Worm (Caenorhabditis elegans) whole organism, young adult: Measurements from ENCODE around the gene unc-49.

Experiments
- B0019.2 ChIP-seq: fragments of 200-800 bp; sonication (Bioruptor generic); conservative IDR thresholded peaks from 2 replicates; pipeline ENCODE4 v1.3.6; 2022; ENCODE audit warnings: missing genetic modification reagents, missing genetic modification characterization, missing compliant biosample characterization
- B0261.1 ChIP-seq: sonication (generic microtip); optimal IDR thresholded peaks from 2 replicates; lab custom pipeline; 2016; ENCODE audit warnings: mild to moderate bottlenecking, missing genetic modification characterization, moderate library complexity, missing compliant biosample characterization
- C17E4.6 ChIP-seq: fragments of 200-800 bp; sonication (Bioruptor generic); IDR thresholded peaks from 2 replicates; pipeline ENCODE4 v1.3.6; 2022; ENCODE audit warnings: missing genetic modification reagents, missing genetic modification characterization, missing compliant biosample characterization
- F33H1.4 ChIP-seq: fragments of 200-800 bp; sonication (Bioruptor generic); IDR thresholded peaks from 2 replicates; pipeline ENCODE4 v1.3.6; 2022; ENCODE audit warnings: missing genetic modification reagents, missing genetic modification characterization, missing compliant biosample characterization
- F52B5.7 ChIP-seq: sonication (generic microtip); optimal IDR thresholded peaks from 2 replicates; lab custom pipeline; 2016; ENCODE audit warnings: mild to moderate bottlenecking, missing genetic modification characterization, missing compliant biosample characterization
- T07F8.4 ChIP-seq: sonication (generic microtip); optimal IDR thresholded peaks from 2 replicates; lab custom pipeline; 2016; ENCODE audit warnings: mild to moderate bottlenecking, missing genetic modification characterization, moderate library complexity, missing compliant biosample characterization
- Y53G8AR.9 ChIP-seq: fragments of 200-800 bp; sonication (Bioruptor generic); conservative IDR thresholded peaks from 2 replicates; pipeline ENCODE4 v1.3.6; 2022; ENCODE audit warnings: missing genetic modification reagents, missing genetic modification characterization, missing compliant biosample characterization
- Y67H2A.10 ChIP-seq: fragments of 200-800 bp; sonication (Bioruptor generic); conservative IDR thresholded peaks from 2 replicates; pipeline ENCODE4 v1.3.6; 2022; ENCODE audit warnings: missing genetic modification reagents, missing genetic modification characterization, missing compliant biosample characterization
- akir-1 ChIP-seq: fragments of 200-800 bp; sonication (Bioruptor generic); optimal IDR thresholded peaks from 2 replicates; lab custom pipeline; 2018; ENCODE audit warnings: mild to moderate bottlenecking, missing genetic modification characterization, moderate library complexity, missing compliant biosample characterization
- ama-1 ChIP-seq, 3 experiments: fragments of 150-350 bp in 1 of 3; sonication (generic microtip) in 2 of 3; optimal IDR thresholded peaks; 2 replicates each; lab custom pipeline; 2014 to 2018; ENCODE audit warnings: missing biosample characterization in 2 of 3, missing genetic modification characterization in 2 of 3, missing genetic modification reagents in 2 of 3
- attf-5 ChIP-seq: fragments of 200-800 bp; sonication (Bioruptor generic); optimal IDR thresholded peaks from 2 replicates; lab custom pipeline; 2018; ENCODE audit warnings: mild to moderate bottlenecking, missing genetic modification characterization, missing compliant biosample characterization
- attf-6 ChIP-seq: fragments of 200-800 bp; sonication (Bioruptor generic); IDR thresholded peaks from 2 replicates; pipeline ENCODE4 v1.3.6; 2022; ENCODE audit warnings: missing genetic modification reagents, missing genetic modification characterization, missing compliant biosample characterization
- bed-1 ChIP-seq: fragments of 200-800 bp; sonication (Bioruptor generic); IDR thresholded peaks from 2 replicates; pipeline ENCODE4 v1.3.6; 2022; ENCODE audit warnings: missing genetic modification reagents, missing genetic modification characterization, missing compliant biosample characterization
- ccch-3 ChIP-seq: fragments of 200-800 bp; sonication (Bioruptor generic); optimal IDR thresholded peaks from 2 replicates; lab custom pipeline; 2018; ENCODE audit warnings: mild to moderate bottlenecking, missing genetic modification characterization, missing compliant biosample characterization
- cebp-1 ChIP-seq, 2 experiments: fragments of 200-800 bp in 1 of 2; sonication (Bioruptor generic) in 1 of 2; sonication (generic microtip) in 1 of 2; IDR thresholded peaks in 1 of 2; optimal IDR thresholded peaks in 1 of 2; 2 replicates each; pipeline versions ENCODE4 v1.3.6 to Lab custom; 2017 to 2022; ENCODE audit warnings: missing compliant biosample characterization in 2 of 2, missing genetic modification characterization in 2 of 2, mild to moderate bottlenecking in 1 of 2, missing genetic modification reagents in 1 of 2, moderate library complexity in 1 of 2
- cebp-2 ChIP-seq: fragments of 200-800 bp; sonication (Bioruptor generic); IDR thresholded peaks from 2 replicates; pipeline ENCODE4 v1.3.6; 2022; ENCODE audit warnings: missing genetic modification characterization, missing compliant biosample characterization
- dpl-1 ChIP-seq: fragments of 150-350 bp; optimal IDR thresholded peaks from 2 replicates; lab custom pipeline; 2014; ENCODE audit warnings: missing biosample characterization, missing genetic modification reagents, missing genetic modification characterization
- egl-18 ChIP-seq: fragments of 200-800 bp; sonication (Bioruptor generic); IDR thresholded peaks from 2 replicates; pipeline ENCODE4 v1.3.6; 2022; ENCODE audit warnings: missing genetic modification reagents, missing genetic modification characterization, missing compliant biosample characterization
- ekl-4 ChIP-seq: fragments of 200-800 bp; sonication (Bioruptor generic); IDR thresholded peaks from 2 replicates; pipeline ENCODE4 v1.3.6; 2022; ENCODE audit warnings: missing genetic modification reagents, missing genetic modification characterization, missing compliant biosample characterization
- hmg-1.2 ChIP-seq: fragments of 200-800 bp; sonication (Bioruptor generic); IDR thresholded peaks from 2 replicates; pipeline ENCODE4 v1.3.6; 2022; ENCODE audit warnings: missing genetic modification reagents, missing genetic modification characterization, missing compliant biosample characterization
- hrde-1 ChIP-seq: sonication (generic microtip); optimal IDR thresholded peaks from 2 replicates; lab custom pipeline; 2016; ENCODE audit warnings: missing genetic modification characterization, mild to moderate bottlenecking, missing compliant biosample characterization, moderate library complexity, missing genotype, missing genetic modification reagents, borderline replicate concordance
- hsf-1 ChIP-seq: fragments of 200-800 bp; sonication (Bioruptor generic); IDR thresholded peaks from 2 replicates; pipeline ENCODE4 v1.3.6; 2022; ENCODE audit warnings: missing genetic modification reagents, missing genetic modification characterization, missing compliant biosample characterization
- lag-1 ChIP-seq: fragments of 200-800 bp; sonication (Bioruptor generic); IDR thresholded peaks from 2 replicates; pipeline ENCODE4 v1.3.6; 2022; ENCODE audit warnings: missing genetic modification reagents, missing genetic modification characterization, missing compliant biosample characterization
- let-526 ChIP-seq: fragments of 200-800 bp; sonication (Bioruptor generic); IDR thresholded peaks from 2 replicates; pipeline ENCODE4 v1.3.6; 2022; ENCODE audit warnings: missing genetic modification reagents, missing genetic modification characterization, missing compliant biosample characterization
- lin-26 ChIP-seq: fragments of 200-800 bp; sonication (Bioruptor generic); IDR thresholded peaks from 2 replicates; pipeline ENCODE4 v1.3.6; 2022; ENCODE audit warnings: missing genetic modification reagents, missing genetic modification characterization, missing compliant biosample characterization
- lin-35 ChIP-seq, 3 experiments: fragments of 150-350 bp in 2 of 3; sonication (generic microtip) in 1 of 3; optimal IDR thresholded peaks; 2 replicates each; lab custom pipeline; 2014 to 2018; ENCODE audit warnings: missing biosample characterization in 3 of 3, missing genetic modification characterization in 3 of 3, missing genetic modification reagents in 3 of 3
- lin-54 ChIP-seq: fragments of 200-800 bp; sonication (Bioruptor generic); optimal IDR thresholded peaks from 2 replicates; lab custom pipeline; 2018; ENCODE audit warnings: mild to moderate bottlenecking, missing genetic modification characterization, missing compliant biosample characterization
- lsy-27 ChIP-seq: sonication (generic microtip); optimal IDR thresholded peaks from 2 replicates; lab custom pipeline; 2017; ENCODE audit warnings: missing genetic modification characterization, mild to moderate bottlenecking, missing compliant biosample characterization, antibody characterized with exemption, missing genotype, borderline replicate concordance; ENCODE audit not compliant: insufficient read depth
- nfya-1 ChIP-seq: sonication (generic microtip); optimal IDR thresholded peaks from 2 replicates; lab custom pipeline; 2017; ENCODE audit warnings: antibody characterized with exemption, missing compliant biosample characterization, missing genetic modification characterization, borderline replicate concordance; ENCODE audit not compliant: insufficient read depth
- nfyb-1 ChIP-seq: fragments of 200-800 bp; sonication (Bioruptor generic); IDR thresholded peaks from 2 replicates; pipeline ENCODE4 v1.3.6; 2022; ENCODE audit warnings: missing genetic modification reagents, missing genetic modification characterization, missing compliant biosample characterization
- nhr-179 ChIP-seq: sonication (generic microtip); optimal IDR thresholded peaks from 2 replicates; lab custom pipeline; 2016; ENCODE audit warnings: mild to moderate bottlenecking, missing genetic modification characterization, missing compliant biosample characterization
- pha-4 ChIP-seq: fragments of 150-350 bp; sonication (generic microtip); optimal IDR thresholded peaks from 2 replicates; lab custom pipeline; 2014; ENCODE audit warnings: missing biosample characterization, missing genetic modification reagents, missing genetic modification characterization
- rcor-1 ChIP-seq: fragments of 200-800 bp; sonication (Bioruptor generic); IDR thresholded peaks from 2 replicates; pipeline ENCODE4 v1.3.6; 2022; ENCODE audit warnings: missing genetic modification reagents, missing genetic modification characterization, missing compliant biosample characterization
- repo-1 ChIP-seq: sonication (generic microtip); optimal IDR thresholded peaks from 2 replicates; lab custom pipeline; 2017; ENCODE audit warnings: mild to moderate bottlenecking, missing genetic modification characterization, missing compliant biosample characterization
- sdz-38 ChIP-seq: sonication (generic microtip); optimal IDR thresholded peaks from 2 replicates; lab custom pipeline; 2016; ENCODE audit warnings: missing genotype, missing genetic modification characterization, missing compliant biosample characterization
- sea-2 ChIP-seq: fragments of 200-800 bp; sonication (Bioruptor generic); IDR thresholded peaks from 2 replicates; pipeline ENCODE4 v1.3.6; 2022; ENCODE audit warnings: missing genetic modification characterization, missing compliant biosample characterization
- tbp1 ChIP-seq: fragments of 200-800 bp; sonication (Bioruptor generic); optimal IDR thresholded peaks from 2 replicates; lab custom pipeline; 2018; ENCODE audit warnings: mild to moderate bottlenecking, missing genetic modification characterization, missing compliant biosample characterization
- tbx-9 ChIP-seq: sonication (generic microtip); optimal IDR thresholded peaks from 2 replicates; lab custom pipeline; 2016; ENCODE audit warnings: borderline replicate concordance, missing genetic modification characterization, inconsistent platforms, missing compliant biosample characterization
- unc-130 ChIP-seq: sonication (generic microtip); optimal IDR thresholded peaks from 2 replicates; lab custom pipeline; 2016; ENCODE audit warnings: missing genetic modification reagents, missing genetic modification characterization, missing compliant biosample characterization
- ztf-18 ChIP-seq: sonication (generic microtip); optimal IDR thresholded peaks from 2 replicates; lab custom pipeline; 2016; ENCODE audit warnings: missing genotype, mild to moderate bottlenecking, missing genetic modification characterization, missing compliant biosample characterization
- ztf-25 ChIP-seq: fragments of 200-800 bp; sonication (Bioruptor generic); IDR thresholded peaks from 2 replicates; pipeline ENCODE4 v1.3.6; 2022; ENCODE audit warnings: missing genetic modification reagents, missing genetic modification characterization, missing compliant biosample characterization

Gene unc-49

DNA sequence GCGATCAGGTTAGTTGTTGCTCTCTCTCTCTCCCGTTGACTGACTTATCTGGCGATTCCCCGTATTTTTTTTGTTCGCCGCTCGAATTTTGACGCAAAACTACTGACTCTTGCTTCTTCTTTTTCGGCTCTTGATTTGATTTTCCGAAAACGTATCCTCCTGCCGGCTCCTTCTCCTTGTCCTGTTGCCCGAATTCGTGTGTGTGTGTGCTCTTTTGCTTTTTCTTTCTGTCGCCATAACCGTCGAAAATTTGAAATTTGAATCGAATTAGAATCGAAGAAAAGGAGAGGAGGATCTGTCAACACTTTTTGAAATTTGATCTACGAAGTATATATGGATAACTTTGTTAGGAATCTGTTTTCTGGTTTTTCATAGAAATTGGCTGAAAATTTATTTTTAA, 8.0 kb upstream of the unc-49 start:
- TF ChIP-seq hsf-1: no peak
- no peak for TF ChIP-seq ztf-18 (tag; lab: Kevin White, UChicago)
- no peak for TF ChIP-seq lin-26 (GFP tag; lab: Robert Waterston, UW)
- TF ChIP-seq Y67H2A.10 (GFP tag; lab: Robert Waterston, UW): no peak
- no peak for TF ChIP-seq akir-1
- no peak for TF ChIP-seq let-526 (GFP tag; lab: Robert Waterston, UW)
- TF ChIP-seq ztf-25 (GFP tag; lab: Robert Waterston, UW): no peak
- TF ChIP-seq ccch-3 (GFP tag; lab: Kevin White, UChicago): no peak
- TF ChIP-seq sdz-38 (tag; lab: Kevin White, UChicago): no peak
- no peak for TF ChIP-seq B0019.2 (GFP tag; lab: Robert Waterston, UW)
- TF ChIP-seq lsy-27: no peak
- TF ChIP-seq nhr-179 (tag; lab: Kevin White, UChicago): no peak
- TF ChIP-seq hmg-1.2 (GFP tag; lab: Robert Waterston, UW): no peak
- no peak for TF ChIP-seq dpl-1
- no peak for TF ChIP-seq cebp-1 (GFP tag; IDR thresholded peaks at IDR 0.05; lab: Robert Waterston, UW)
- TF ChIP-seq cebp-1 (tag; optimal IDR thresholded peaks at IDR 0.05; lab: Kevin White, UChicago): no peak
- TF ChIP-seq F33H1.4 (GFP tag; lab: Robert Waterston, UW): no peak
- TF ChIP-seq hrde-1: no peak
- TF ChIP-seq repo-1: no peak
- no peak for TF ChIP-seq rcor-1 (GFP tag; lab: Robert Waterston, UW)
- TF ChIP-seq cebp-2: no peak

DNA sequence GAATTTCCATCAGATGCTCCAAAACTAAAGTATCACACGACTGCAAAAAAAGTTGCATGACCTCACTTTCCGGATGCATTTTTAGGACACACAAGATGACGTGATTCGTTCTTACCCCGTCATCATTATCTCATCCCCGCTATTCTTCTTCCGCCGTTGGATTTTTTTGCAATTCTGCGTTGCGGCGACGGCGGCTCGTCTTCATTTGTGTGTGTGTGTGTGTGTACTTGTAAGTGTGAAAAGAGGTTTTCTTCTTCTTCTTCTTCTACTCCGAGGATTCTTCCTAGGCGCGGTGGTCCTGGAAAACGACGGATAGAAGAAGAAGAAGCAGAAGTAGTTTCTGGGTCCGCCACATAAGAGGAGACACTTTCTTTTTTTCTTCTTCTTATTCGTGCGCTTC, 4.8 kb upstream of the unc-49 start:
- TF ChIP-seq egl-18: no peak
- no peak for TF ChIP-seq cebp-1 (GFP tag; IDR thresholded peaks at IDR 0.05; lab: Robert Waterston, UW)
- no peak for TF ChIP-seq cebp-1 (tag; optimal IDR thresholded peaks at IDR 0.05; lab: Kevin White, UChicago)
- TF ChIP-seq unc-130 (GFP tag; lab: Kevin White, UChicago): no peak
- no peak for TF ChIP-seq Y53G8AR.9 (GFP tag; lab: Robert Waterston, UW)

DNA sequence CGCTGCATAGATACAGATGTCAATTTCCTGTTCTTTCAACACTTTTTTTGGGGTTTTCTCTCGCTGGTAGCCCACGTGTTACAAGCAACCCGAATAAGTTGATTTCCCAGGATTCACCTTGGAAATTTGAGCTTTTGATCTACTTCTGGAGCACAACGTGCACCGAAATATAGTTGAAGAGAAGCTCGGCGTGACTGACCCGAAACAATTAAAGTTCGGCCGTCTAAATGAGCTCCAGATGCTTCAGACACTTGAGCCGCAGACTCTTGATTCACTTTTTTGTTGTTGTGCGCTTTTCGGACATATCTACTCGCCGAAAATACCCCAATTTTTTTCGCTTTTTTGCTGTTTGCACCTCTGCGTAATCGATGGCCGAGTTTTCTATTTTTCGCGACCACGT, 1.7 kb upstream of the unc-49 start:
- TF ChIP-seq F52B5.7 (tag; lab: Kevin White, UChicago): no peak
- TF ChIP-seq pha-4 (tag; lab: Kevin White, UChicago): no peak
- TF ChIP-seq lag-1: no peak
- no peak for TF ChIP-seq tbp1 (GFP tag; lab: Kevin White, UChicago)
- 0 out of 2 replicates have a peak, but pooled peaks have one; percentile 51 for TF ChIP-seq nfyb-1 (GFP tag; lab: Robert Waterston, UW)
- TF ChIP-seq sea-2 (GFP tag; lab: Robert Waterston, UW): no peak
- no peak for TF ChIP-seq ama-1 (optimal IDR thresholded peaks at IDR 0.05; lab: Kevin White, UChicago)
- no peak for TF ChIP-seq ama-1 (GFP tag; optimal IDR thresholded peaks at IDR 0.05; lab: Kevin White, UChicago)

DNA sequence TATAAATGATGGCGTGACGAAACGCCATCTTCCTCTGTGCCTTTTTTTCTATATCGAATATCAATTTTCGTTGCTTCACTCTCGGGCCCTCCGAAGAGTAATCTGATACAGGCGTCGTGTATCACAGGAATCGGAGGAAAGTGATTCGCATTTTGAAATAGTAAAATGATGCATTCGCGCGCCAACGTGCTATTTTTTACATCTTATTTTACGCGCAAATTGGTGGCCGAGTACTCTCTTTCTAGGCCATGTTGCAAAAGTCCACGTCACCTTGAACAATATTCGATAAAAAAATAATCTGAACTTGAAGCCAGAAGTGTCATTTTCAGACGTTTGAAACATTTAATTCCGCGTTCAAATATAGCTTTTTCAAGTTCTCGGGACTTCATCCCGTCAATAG, 947 bp upstream of the unc-49 start:
- TF ChIP-seq cebp-2 (no peak), T07F8.4 (no peak), bed-1 (GFP tag; lab: Robert Waterston, UW) (no peak), attf-6 (no peak), B0261.1 (tag; lab: Kevin White, UChicago) (no peak), rcor-1 (GFP tag; lab: Robert Waterston, UW) (no peak), lin-54 (GFP tag; lab: Kevin White, UChicago) (no peak), tbx-9 (no peak), lsy-27 (no peak), hsf-1 (no peak), dpl-1 (no peak), lin-35 (GFP tag; optimal IDR thresholded peaks at IDR 0.05; lab: Kevin White, UChicago) (no peak), Y53G8AR.9 (GFP tag; lab: Robert Waterston, UW) (no peak), C17E4.6 (GFP tag; lab: Robert Waterston, UW) (no peak), ekl-4 (GFP tag; lab: Robert Waterston, UW) (no peak), attf-5 (GFP tag; lab: Kevin White, UChicago) (no peak), nfya-1 (tag; lab: Kevin White, UChicago) (no peak), akir-1 (no peak)
- TF ChIP-seq, all 124 proteins: peak for 0
